Worm (Caenorhabditis elegans) whole organism, L3 larva: ENCODE measurements around the gene F08D12.4.

Experiments used
- R02D3.7 ChIP-seq: fragments of 150-350 bp; optimal IDR thresholded peaks from 2 replicates; lab custom pipeline; 2014; ENCODE audit warnings: missing biosample characterization, missing genetic modification characterization
- ZK546.5 ChIP-seq: sonication (generic microtip); optimal IDR thresholded peaks from 2 replicates; lab custom pipeline; 2017; ENCODE audit warnings: missing biosample characterization, missing genetic modification characterization
- aly-2 ChIP-seq: fragments of 150-350 bp; optimal IDR thresholded peaks from 2 replicates; lab custom pipeline; 2014; ENCODE audit warnings: missing biosample characterization, missing genetic modification characterization
- ama-1 ChIP-seq: fragments of 150-350 bp; optimal IDR thresholded peaks from 2 replicates; lab custom pipeline; 2018
- ceh-16 ChIP-seq: sonication (generic microtip); optimal IDR thresholded peaks from 2 replicates; lab custom pipeline; 2017; ENCODE audit warnings: missing biosample characterization, missing genetic modification characterization
- ceh-28 ChIP-seq: fragments of 150-350 bp; optimal IDR thresholded peaks from 2 replicates; lab custom pipeline; 2014; ENCODE audit warnings: missing biosample characterization, missing genetic modification reagents, missing genetic modification characterization
- ceh-82 ChIP-seq: fragments of 150-350 bp; optimal IDR thresholded peaks from 2 replicates; lab custom pipeline; 2014; ENCODE audit warnings: missing biosample characterization, missing genetic modification characterization
- ceh-9 ChIP-seq: sonication (generic microtip); optimal IDR thresholded peaks from 2 replicates; lab custom pipeline; 2018; ENCODE audit warnings: missing biosample characterization, missing genetic modification characterization
- daf-12 ChIP-seq: fragments of 150-350 bp; optimal IDR thresholded peaks from 2 replicates; lab custom pipeline; 2014; ENCODE audit warnings: missing biosample characterization, missing genetic modification reagents, missing genetic modification characterization
- egl-27 ChIP-seq: sonication (generic microtip); optimal IDR thresholded peaks from 4 replicates; lab custom pipeline; 2017; ENCODE audit warnings: missing biosample characterization, missing genetic modification reagents, missing genetic modification characterization
- elt-1 ChIP-seq: fragments of 150-350 bp; optimal IDR thresholded peaks from 2 replicates; lab custom pipeline; 2014; ENCODE audit warnings: missing biosample characterization, missing genetic modification characterization
- elt-2 ChIP-seq: sonication (generic microtip); optimal IDR thresholded peaks from 2 replicates; lab custom pipeline; 2016; ENCODE audit warnings: missing genetic modification reagents, mild to moderate bottlenecking, missing genetic modification characterization, missing compliant biosample characterization
- eor-1 ChIP-seq, 2 experiments: fragments of 150-350 bp; optimal IDR thresholded peaks; 2 replicates each; lab custom pipeline; 2014 to 2018; ENCODE audit warnings: missing biosample characterization in 2 of 2, missing genetic modification characterization in 2 of 2
- fkh-2 ChIP-seq: fragments of 150-350 bp; optimal IDR thresholded peaks from 2 replicates; lab custom pipeline; 2014; ENCODE audit warnings: missing biosample characterization, missing genetic modification reagents, missing genetic modification characterization
- hmg-11 ChIP-seq: sonication (generic microtip); optimal IDR thresholded peaks from 2 replicates; lab custom pipeline; 2016; ENCODE audit warnings: missing genetic modification characterization, missing compliant biosample characterization
- jun-1 ChIP-seq: fragments of 150-350 bp; optimal IDR thresholded peaks from 2 replicates; lab custom pipeline; 2014; ENCODE audit warnings: missing biosample characterization, missing genetic modification reagents, missing genetic modification characterization
- lin-15B ChIP-seq: fragments of 150-350 bp; optimal IDR thresholded peaks from 2 replicates; lab custom pipeline; 2014; ENCODE audit warnings: missing biosample characterization, missing genetic modification characterization
- lin-39 ChIP-seq: fragments of 150-350 bp; optimal IDR thresholded peaks from 2 replicates; lab custom pipeline; 2018; ENCODE audit warnings: missing biosample characterization, missing genetic modification reagents, missing genetic modification characterization
- lsy-12 ChIP-seq: sonication (generic microtip); optimal IDR thresholded peaks from 2 replicates; lab custom pipeline; 2016; ENCODE audit warnings: mild to moderate bottlenecking, missing genetic modification characterization, missing compliant biosample characterization
- nfya-1 ChIP-seq: sonication (generic microtip); optimal IDR thresholded peaks from 2 replicates; lab custom pipeline; 2017; ENCODE audit warnings: missing genetic modification characterization, mild to moderate bottlenecking, missing compliant biosample characterization, antibody characterized with exemption, moderate library complexity; ENCODE audit not compliant: insufficient read depth
- nhr-11 ChIP-seq: fragments of 150-350 bp; optimal IDR thresholded peaks from 2 replicates; lab custom pipeline; 2014; ENCODE audit warnings: missing biosample characterization, missing genetic modification characterization
- nhr-237 ChIP-seq: fragments of 150-350 bp; optimal IDR thresholded peaks from 2 replicates; lab custom pipeline; 2014; ENCODE audit warnings: missing biosample characterization, missing genetic modification characterization
- nhr-25 ChIP-seq: sonication (generic microtip); optimal IDR thresholded peaks from 2 replicates; lab custom pipeline; 2017; ENCODE audit warnings: missing biosample characterization, missing genetic modification characterization
- nhr-28 ChIP-seq: fragments of 150-350 bp; optimal IDR thresholded peaks from 2 replicates; lab custom pipeline; 2014; ENCODE audit warnings: missing biosample characterization, missing genetic modification characterization
- nhr-43 ChIP-seq: sonication (generic microtip); optimal IDR thresholded peaks from 2 replicates; lab custom pipeline; 2016; ENCODE audit warnings: mild to moderate bottlenecking, missing genetic modification characterization, missing compliant biosample characterization; ENCODE audit not compliant: poor library complexity, severe bottlenecking
- nhr-67 ChIP-seq: fragments of 150-350 bp; optimal IDR thresholded peaks from 2 replicates; lab custom pipeline; 2014; ENCODE audit warnings: missing biosample characterization, missing genetic modification characterization
- nhr-76 ChIP-seq: fragments of 150-350 bp; sonication (generic microtip); optimal IDR thresholded peaks from 5 replicates; lab custom pipeline; 2014; ENCODE audit warnings: missing biosample characterization, missing genetic modification characterization
- nhr-77 ChIP-seq: fragments of 150-350 bp; optimal IDR thresholded peaks from 2 replicates; lab custom pipeline; 2014; ENCODE audit warnings: missing biosample characterization, missing genetic modification characterization
- pha-4 ChIP-seq: fragments of 150-350 bp; optimal IDR thresholded peaks from 2 replicates; lab custom pipeline; 2014; ENCODE audit warnings: missing biosample characterization, missing genetic modification reagents, missing genetic modification characterization
- pqm-1 ChIP-seq: fragments of 150-350 bp; optimal IDR thresholded peaks from 2 replicates; lab custom pipeline; 2017; ENCODE audit warnings: missing biosample characterization, missing genetic modification characterization, inconsistent platforms
- sea-2 ChIP-seq: fragments of 150-350 bp; sonication (generic microtip); optimal IDR thresholded peaks from 4 replicates; lab custom pipeline; 2014; ENCODE audit warnings: missing biosample characterization, missing genetic modification reagents, missing genetic modification characterization
- skn-1 ChIP-seq: fragments of 150-350 bp; optimal IDR thresholded peaks from 2 replicates; lab custom pipeline; 2014; ENCODE audit warnings: missing biosample characterization, missing genetic modification characterization
- snpc-4 ChIP-seq: fragments of 150-350 bp; optimal IDR thresholded peaks from 2 replicates; lab custom pipeline; 2014; ENCODE audit warnings: missing biosample characterization, missing genetic modification characterization
- tbx-2 ChIP-seq: sonication (generic microtip); optimal IDR thresholded peaks from 2 replicates; lab custom pipeline; 2016; ENCODE audit warnings: mild to moderate bottlenecking, missing genetic modification characterization, missing compliant biosample characterization
- unc-39 ChIP-seq: sonication (generic microtip); optimal IDR thresholded peaks from 4 replicates; lab custom pipeline; 2017; ENCODE audit warnings: missing biosample characterization, missing genetic modification characterization
- zag-1 ChIP-seq: fragments of 150-350 bp; optimal IDR thresholded peaks from 2 replicates; lab custom pipeline; 2014; ENCODE audit warnings: missing biosample characterization, missing genetic modification characterization
- ztf-11 ChIP-seq: fragments of 150-350 bp; optimal IDR thresholded peaks from 2 replicates; lab custom pipeline; 2014; ENCODE audit warnings: missing biosample characterization, missing genetic modification characterization
- ztf-4 ChIP-seq: fragments of 150-350 bp; optimal IDR thresholded peaks from 2 replicates; lab custom pipeline; 2014; ENCODE audit warnings: missing biosample characterization, missing genetic modification characterization

F08D12.4 gene

DNA sequence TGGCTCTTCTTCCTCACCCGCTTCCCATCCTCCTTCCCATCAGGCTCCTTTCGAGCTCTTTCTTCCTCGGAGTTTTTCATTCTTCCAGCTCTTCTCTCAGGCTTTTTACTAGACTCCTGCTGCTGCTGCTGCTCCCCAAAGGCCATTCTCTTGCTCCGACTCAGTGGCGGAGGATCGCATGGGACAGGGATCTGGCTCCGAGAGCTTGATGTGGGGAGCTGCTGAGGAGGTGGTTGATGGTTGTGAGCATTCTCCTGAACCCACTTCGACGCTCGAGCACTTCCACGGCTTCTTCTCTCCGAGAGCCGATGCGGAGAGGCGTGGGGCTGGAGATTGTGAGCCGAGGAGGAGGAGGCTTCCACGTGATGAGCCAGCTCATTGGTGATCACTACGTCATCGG is 7.8 kb downstream of the F08D12.4 start:
- TF ChIP-seq ceh-82 (tag; lab: Kevin White, UChicago) (no peak), eor-1 (tag; optimal IDR thresholded peaks at IDR 0.05; lab: Kevin White, UChicago) (no peak), ceh-28 (no peak), nhr-237 (tag; lab: Kevin White, UChicago) (no peak), elt-2 (tag; lab: Kevin White, UChicago) (no peak), aly-2 (no peak), ztf-4 (tag; lab: Kevin White, UChicago) (no peak), ama-1 (lab: Kevin White, UChicago) (no peak), zag-1 (no peak), nhr-28 (tag; lab: Kevin White, UChicago) (no peak), pqm-1 (tag; lab: Kevin White, UChicago) (no peak), ceh-16 (tag; lab: Kevin White, UChicago) (no peak), nhr-67 (tag; lab: Kevin White, UChicago) (no peak), elt-1 (tag; lab: Kevin White, UChicago) (no peak), pha-4 (tag; lab: Kevin White, UChicago) (no peak), ztf-11 (no peak), ceh-9 (tag; lab: Kevin White, UChicago) (no peak), sea-2 (GFP tag; lab: Kevin White, UChicago) (no peak)

DNA sequence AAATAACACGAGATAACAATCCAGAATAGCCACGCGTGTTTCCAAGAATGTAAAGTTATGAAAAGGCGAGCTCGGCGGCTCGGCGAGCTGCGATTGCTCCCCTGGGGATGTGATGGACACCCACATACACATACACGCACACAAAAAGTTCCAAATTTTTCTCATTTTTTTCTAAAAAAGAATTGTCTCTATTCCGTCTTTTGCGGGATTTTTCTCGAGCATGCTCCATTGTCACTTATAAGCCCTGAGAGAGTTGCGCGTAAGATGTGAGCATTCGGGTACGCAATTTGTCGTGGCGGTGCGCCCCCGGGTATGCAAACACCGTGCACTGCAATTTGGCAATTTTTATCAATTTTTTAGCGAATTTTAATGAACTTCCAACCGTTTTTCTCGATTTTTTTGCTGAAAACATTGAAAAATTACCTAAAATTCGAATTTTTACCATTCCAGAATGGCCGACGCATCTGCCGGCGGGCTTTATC is 9.1 kb downstream of the F08D12.4 start, which contains the start of the genes F08D12.12 and srpa-72:
F08D12.12 (minus strand) TSS at position 51 of the 482 bp plus-strand sequence.
srpa-72 (plus strand) TSS at position 451 of the 482 bp plus-strand sequence.
- peak; percentile 63 for TF ChIP-seq lin-39 (tag; lab: Kevin White, UChicago)
- no peak for TF ChIP-seq daf-12 (tag; lab: Kevin White, UChicago)
- TF ChIP-seq fkh-2 (tag; lab: Kevin White, UChicago), result no peak
- TF ChIP-seq egl-27 (tag; lab: Kevin White, UChicago), result no peak
- TF ChIP-seq hmg-11 (tag; lab: Kevin White, UChicago), result peak; percentile 85
- TF ChIP-seq ztf-11, result no peak
- peak; percentile 21 for TF ChIP-seq elt-2 (tag; lab: Kevin White, UChicago)
- peak; percentile 47 for TF ChIP-seq lin-15B (tag; lab: Kevin White, UChicago)
- no peak for TF ChIP-seq elt-1 (tag; lab: Kevin White, UChicago)
- no peak for TF ChIP-seq nhr-11 (tag; lab: Kevin White, UChicago)

DNA sequence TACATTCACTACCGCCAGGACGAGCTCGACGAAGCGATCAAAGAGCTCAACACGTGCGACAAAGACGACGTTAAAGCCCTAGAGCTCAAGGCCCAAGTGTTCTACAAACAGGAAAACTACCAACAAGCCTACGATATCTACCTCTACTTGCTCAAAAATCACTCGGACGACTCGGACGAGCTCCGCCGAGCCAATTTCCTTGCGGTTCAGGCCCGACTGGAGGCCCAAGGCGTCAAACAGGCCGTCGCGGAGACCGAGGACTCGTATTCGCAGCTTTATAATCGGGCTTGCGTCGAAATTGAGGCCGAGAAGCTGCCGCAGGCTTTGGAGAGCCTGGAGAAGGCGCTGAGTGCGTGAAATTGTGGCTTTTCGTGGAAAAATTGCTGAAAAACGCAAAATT is 9.9 kb downstream of the F08D12.4 start:
- no peak for TF ChIP-seq lin-39 (tag; lab: Kevin White, UChicago)
- TF ChIP-seq nfya-1 (tag; lab: Kevin White, UChicago), result no peak
- TF ChIP-seq nhr-43 (tag; lab: Kevin White, UChicago), result no peak
- no peak for TF ChIP-seq unc-39 (tag; lab: Kevin White, UChicago)
- TF ChIP-seq nhr-76 (tag; lab: Kevin White, UChicago), result no peak
- TF ChIP-seq lin-15B (tag; lab: Kevin White, UChicago), result no peak
- TF ChIP-seq nhr-25, result no peak
- TF ChIP-seq hmg-11 (tag; lab: Kevin White, UChicago), result no peak
- TF ChIP-seq nhr-11 (tag; lab: Kevin White, UChicago), result no peak
- TF ChIP-seq skn-1, result no peak
- no peak for TF ChIP-seq snpc-4 (tag; lab: Kevin White, UChicago)
- TF ChIP-seq ZK546.5, result no peak
- TF ChIP-seq tbx-2 (tag; lab: Kevin White, UChicago), result no peak
- no peak for TF ChIP-seq nhr-237 (tag; lab: Kevin White, UChicago)
- no peak for TF ChIP-seq jun-1 (tag; lab: Kevin White, UChicago)
- TF ChIP-seq ceh-16 (tag; lab: Kevin White, UChicago), result no peak
- TF ChIP-seq R02D3.7 (tag; lab: Kevin White, UChicago), result no peak
- TF ChIP-seq ztf-11, result no peak
- TF ChIP-seq ama-1 (lab: Kevin White, UChicago), result no peak
- TF ChIP-seq nhr-77 (tag; lab: Kevin White, UChicago), result no peak

DNA sequence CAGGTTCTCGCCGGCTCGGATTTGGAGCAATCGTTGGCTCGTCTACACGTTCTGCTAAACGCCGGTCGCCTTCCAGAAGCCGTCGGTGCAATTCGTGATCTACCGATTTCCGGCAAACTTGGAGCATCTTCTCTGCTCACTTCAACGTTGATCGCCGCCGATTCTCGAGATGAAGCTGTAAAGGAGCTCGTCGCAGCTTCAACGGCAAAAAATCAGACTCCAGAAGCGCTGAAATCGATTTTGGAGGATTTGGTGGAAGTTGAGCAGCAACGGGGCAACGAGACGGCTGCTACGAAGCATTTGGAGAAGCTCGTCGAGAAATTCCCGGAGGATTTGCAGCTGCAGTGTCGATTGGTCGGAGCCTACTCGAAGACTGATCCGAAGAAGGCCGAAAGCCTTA is 13.7 kb downstream of the F08D12.4 start:
- no peak for TF ChIP-seq pqm-1 (tag; lab: Kevin White, UChicago)
- TF ChIP-seq lsy-12 (tag; lab: Kevin White, UChicago), result no peak
- no peak for TF ChIP-seq snpc-4 (tag; lab: Kevin White, UChicago)
- TF ChIP-seq eor-1 (tag; optimal IDR thresholded peaks at IDR 0.05; lab: Kevin White, UChicago), result no peak
